Fruit fly (Drosophila melanogaster) whole organism, embryonic: ENCODE results near the gene Tango2.

Experiments used
- Atf-2 ChIP-seq: fragments of 200-800 bp; sonication (Bioruptor generic); optimal IDR thresholded peaks from 2 replicates; lab custom pipeline; 2016; ENCODE audit warnings: missing biosample characterization, missing genetic modification characterization
- C15 ChIP-seq: fragments of 200-800 bp; sonication (Bioruptor generic); IDR thresholded peaks from 3 replicates; pipeline ENCODE4 v1.3.6; 2022; ENCODE audit warnings: missing biosample characterization, missing genetic modification characterization
- CG10959 ChIP-seq: fragments of 200-800 bp; sonication (Bioruptor generic); IDR thresholded peaks from 2 replicates; pipeline ENCODE4 v1.3.6; 2022; ENCODE audit warnings: missing biosample characterization, missing genetic modification characterization
- CG12391 ChIP-seq: fragments of 200-800 bp; sonication (Bioruptor generic); optimal IDR thresholded peaks from 3 replicates; lab custom pipeline; 2018; ENCODE audit warnings: missing biosample characterization, mild to moderate bottlenecking, missing genetic modification characterization, moderate library complexity
- CG12942 ChIP-seq: fragments of 200-800 bp; sonication (Bioruptor generic); optimal IDR thresholded peaks from 3 replicates; lab custom pipeline; 2016; ENCODE audit warnings: missing biosample characterization, missing genetic modification characterization
- CG13123 ChIP-seq: fragments of 200-800 bp; sonication (Bioruptor generic); optimal IDR thresholded peaks from 2 replicates; lab custom pipeline; 2016; ENCODE audit warnings: missing biosample characterization, missing genetic modification characterization
- CG15514 ChIP-seq: fragments of 200-800 bp; sonication (Bioruptor generic); optimal IDR thresholded peaks from 3 replicates; lab custom pipeline; 2017; ENCODE audit warnings: missing biosample characterization, missing genetic modification characterization, mild to moderate bottlenecking, moderate library complexity, missing genetic modification reagents
- CG16815 ChIP-seq: fragments of 200-800 bp; sonication (Bioruptor generic); optimal IDR thresholded peaks from 3 replicates; lab custom pipeline; 2017; ENCODE audit warnings: missing biosample characterization, mild to moderate bottlenecking, missing genetic modification characterization
- CG17328 ChIP-seq: fragments of 200-800 bp; sonication (Bioruptor generic); IDR thresholded peaks from 2 replicates; pipeline ENCODE4 v1.3.6; 2022; ENCODE audit warnings: missing biosample characterization, missing genetic modification characterization
- CG18599 ChIP-seq: fragments of 200-800 bp; sonication (Bioruptor generic); optimal IDR thresholded peaks from 3 replicates; lab custom pipeline; 2017; ENCODE audit warnings: missing biosample characterization, missing genetic modification characterization, mild to moderate bottlenecking, moderate library complexity, missing genetic modification reagents
- CG2129 ChIP-seq: fragments of 200-800 bp; sonication (Bioruptor generic); IDR thresholded peaks from 2 replicates; pipeline ENCODE4 v1.3.6; 2022; ENCODE audit warnings: missing biosample characterization, missing genetic modification characterization; ENCODE audit not compliant: partially characterized antibody
- CG3281 ChIP-seq: fragments of 200-800 bp; sonication (Bioruptor generic); optimal IDR thresholded peaks from 3 replicates; lab custom pipeline; 2017; ENCODE audit warnings: missing biosample characterization, mild to moderate bottlenecking, missing genetic modification characterization
- CG3726 ChIP-seq: fragments of 200-800 bp; sonication (Bioruptor generic); IDR thresholded peaks from 3 replicates; pipeline ENCODE4, ENCODE4 v1.3.6; 2022; ENCODE audit warnings: missing biosample characterization, missing genetic modification characterization
- CG3847 ChIP-seq: fragments of 200-800 bp; sonication (Bioruptor generic); IDR thresholded peaks from 2 replicates; pipeline ENCODE4 v1.3.6; 2022; ENCODE audit warnings: missing biosample characterization, missing genetic modification characterization
- CG42726 ChIP-seq: fragments of 200-800 bp; sonication (Bioruptor generic); IDR thresholded peaks from 2 replicates; pipeline ENCODE4 v1.3.6; 2022; ENCODE audit warnings: missing biosample characterization, missing genetic modification characterization; ENCODE audit not compliant: partially characterized antibody
- CG4328 ChIP-seq: fragments of 200-800 bp; sonication (Bioruptor generic); optimal IDR thresholded peaks from 3 replicates; lab custom pipeline; 2017; ENCODE audit warnings: missing biosample characterization, missing genetic modification reagents, missing genetic modification characterization
- CG6689 ChIP-seq: fragments of 200-800 bp; sonication (Bioruptor generic); IDR thresholded peaks from 2 replicates; pipeline ENCODE4 v1.3.6; 2022; ENCODE audit warnings: missing biosample characterization, missing genetic modification characterization
- CG9727 ChIP-seq: fragments of 200-800 bp; sonication (Bioruptor generic); optimal IDR thresholded peaks from 3 replicates; lab custom pipeline; 2017; ENCODE audit warnings: missing biosample characterization, mild to moderate bottlenecking, missing genetic modification characterization
- Camta ChIP-seq: fragments of 200-800 bp; sonication (Bioruptor generic); optimal IDR thresholded peaks from 2 replicates; lab custom pipeline; 2016; ENCODE audit warnings: missing biosample characterization, missing genetic modification characterization
- Chrac-16 ChIP-seq: fragments of 200-800 bp; sonication (Bioruptor generic); optimal IDR thresholded peaks from 3 replicates; lab custom pipeline; 2016; ENCODE audit warnings: missing biosample characterization, missing genetic modification characterization
- Dbx ChIP-seq: fragments of 200-800 bp; sonication (Bioruptor generic); IDR thresholded peaks from 3 replicates; pipeline ENCODE4 v1.3.6; 2022; ENCODE audit warnings: missing biosample characterization, missing genetic modification characterization
- Dip3 ChIP-seq: fragments of 200-800 bp; sonication (Bioruptor generic); optimal IDR thresholded peaks from 3 replicates; lab custom pipeline; 2016; ENCODE audit warnings: missing biosample characterization, missing genetic modification characterization
- Elba2 ChIP-seq: fragments of 200-800 bp; sonication (Bioruptor generic); optimal IDR thresholded peaks from 3 replicates; lab custom pipeline; 2016; ENCODE audit warnings: missing biosample characterization, missing genetic modification characterization
- Gug ChIP-seq: fragments of 200-800 bp; sonication (Bioruptor generic); IDR thresholded peaks from 4 replicates; pipeline ENCODE4 v1.3.6; 2022; ENCODE audit warnings: missing biosample characterization, missing genetic modification characterization
- H15 ChIP-seq: fragments of 200-800 bp; sonication (Bioruptor generic); IDR thresholded peaks from 3 replicates; pipeline ENCODE4 v1.3.6; 2022; ENCODE audit warnings: missing biosample characterization, missing genetic modification characterization
- HmgZ ChIP-seq: fragments of 200-800 bp; sonication (Bioruptor generic); optimal IDR thresholded peaks from 2 replicates; lab custom pipeline; 2018; ENCODE audit warnings: missing biosample characterization, mild to moderate bottlenecking, missing genetic modification characterization
- Hmr ChIP-seq: fragments of 200-800 bp; sonication (Bioruptor generic); optimal IDR thresholded peaks from 3 replicates; lab custom pipeline; 2017; ENCODE audit warnings: mild to moderate bottlenecking, missing biosample characterization, missing genetic modification reagents, missing genetic modification characterization
- Hr78 ChIP-seq, 2 experiments: fragments of 200-800 bp in 1 of 2; fragments of >200 bp in 1 of 2; sonication (Bioruptor generic) in 1 of 2; optimal IDR thresholded peaks; 2 replicates each; lab custom pipeline; 2017 to 2019; ENCODE audit warnings: missing biosample characterization in 2 of 2, missing genetic modification characterization in 2 of 2, mild to moderate bottlenecking in 1 of 2, moderate library complexity in 1 of 2
- Lpt ChIP-seq: fragments of >200 bp; optimal IDR thresholded peaks from 2 replicates; lab custom pipeline; 2018; ENCODE audit warnings: missing biosample characterization, missing genetic modification characterization
- Opbp ChIP-seq: fragments of 200-800 bp; sonication (Bioruptor generic); IDR thresholded peaks from 3 replicates; pipeline ENCODE4 v1.3.6; 2022; ENCODE audit warnings: missing biosample characterization, missing genetic modification characterization; ENCODE audit not compliant: partially characterized antibody
- PHDP ChIP-seq: fragments of 200-800 bp; sonication (Bioruptor generic); optimal IDR thresholded peaks from 3 replicates; lab custom pipeline; 2018; ENCODE audit warnings: missing biosample characterization, mild to moderate bottlenecking, missing genetic modification characterization, moderate library complexity
- Ssrp ChIP-seq: fragments of 200-800 bp; sonication (Bioruptor generic); optimal IDR thresholded peaks from 2 replicates; lab custom pipeline; 2018; ENCODE audit warnings: missing biosample characterization, mild to moderate bottlenecking, missing genetic modification characterization, moderate library complexity
- Trl ChIP-seq, 3 experiments: fragments of >200 bp in 2 of 3; fragments of 200-800 bp in 1 of 3; sonication (Bioruptor generic) in 1 of 3; optimal IDR thresholded peaks; 2 replicates in 1 of 3; 3 replicates in 2 of 3; lab custom pipeline; 2016 to 2017; ENCODE audit warnings: missing biosample characterization in 1 of 3, missing genetic modification characterization in 1 of 3
- ara ChIP-seq: fragments of 200-800 bp; sonication (Bioruptor generic); IDR thresholded peaks from 2 replicates; pipeline ENCODE4 v1.3.6; 2022; ENCODE audit warnings: missing biosample characterization, missing genetic modification characterization
- chinmo ChIP-seq: fragments of 200-800 bp; sonication (Bioruptor generic); IDR thresholded peaks from 4 replicates; pipeline ENCODE4 v1.3.6; 2022; ENCODE audit warnings: missing biosample characterization, missing genetic modification characterization; ENCODE audit not compliant: partially characterized antibody
- crc ChIP-seq: fragments of 200-800 bp; sonication (Bioruptor generic); optimal IDR thresholded peaks from 2 replicates; lab custom pipeline; 2016; ENCODE audit warnings: missing biosample characterization, missing genetic modification characterization
- gt ChIP-seq: fragments of 200-800 bp; sonication (Bioruptor generic); IDR thresholded peaks from 2 replicates; pipeline ENCODE4 v1.3.6; 2022; ENCODE audit warnings: missing biosample characterization, missing genetic modification characterization
- hkb ChIP-seq, 2 experiments: fragments of 200-800 bp in 1 of 2; fragments of >200 bp in 1 of 2; sonication (Bioruptor generic) in 1 of 2; IDR thresholded peaks in 1 of 2; optimal IDR thresholded peaks in 1 of 2; 2 replicates each; pipeline versions ENCODE4 v1.3.6 to Lab custom; 2017 to 2022; ENCODE audit warnings: missing biosample characterization in 1 of 2, missing genetic modification characterization in 1 of 2
- kni ChIP-seq: fragments of 200-800 bp; sonication (Bioruptor generic); optimal IDR thresholded peaks from 3 replicates; lab custom pipeline; 2017; ENCODE audit warnings: mild to moderate bottlenecking, missing biosample characterization, missing genetic modification reagents, missing genetic modification characterization
- mld ChIP-seq: fragments of 200-800 bp; sonication (Bioruptor generic); IDR thresholded peaks from 3 replicates; pipeline ENCODE4 v1.3.6; 2022; ENCODE audit warnings: missing biosample characterization, missing genetic modification characterization; ENCODE audit not compliant: partially characterized antibody
- oc ChIP-seq: fragments of 200-800 bp; sonication (Bioruptor generic); optimal IDR thresholded peaks from 2 replicates; lab custom pipeline; 2018; ENCODE audit warnings: missing biosample characterization, mild to moderate bottlenecking, missing genetic modification characterization, moderate library complexity
- pan ChIP-seq, 4 experiments: fragments of >200 bp in 3 of 4; fragments of 200-800 bp in 1 of 4; sonication (Bioruptor generic) in 1 of 4; optimal IDR thresholded peaks in 3 of 4; IDR thresholded peaks in 1 of 4; 2 replicates each; pipeline versions ENCODE4 v1.3.6 to Lab custom; 2017 to 2022; ENCODE audit warnings: missing biosample characterization in 2 of 4, missing genetic modification characterization in 2 of 4, mixed read lengths in 1 of 4
- pb ChIP-seq: fragments of 200-800 bp; sonication (Bioruptor generic); optimal IDR thresholded peaks from 3 replicates; lab custom pipeline; 2016; ENCODE audit warnings: missing biosample characterization, missing genetic modification characterization
- pum ChIP-seq: fragments of 200-800 bp; sonication (Bioruptor generic); optimal IDR thresholded peaks from 2 replicates; lab custom pipeline; 2016; ENCODE audit warnings: missing biosample characterization, missing genetic modification characterization
- seq ChIP-seq: fragments of 200-800 bp; sonication (Bioruptor generic); IDR thresholded peaks from 2 replicates; pipeline ENCODE4 v1.3.6; 2022; ENCODE audit warnings: missing biosample characterization, missing genetic modification characterization
- sim ChIP-seq: fragments of 200-800 bp; sonication (Bioruptor generic); IDR thresholded peaks from 2 replicates; pipeline ENCODE4 v1.3.6; 2022; ENCODE audit warnings: missing biosample characterization, missing genetic modification characterization
- sr ChIP-seq: fragments of 200-800 bp; sonication (Bioruptor generic); IDR thresholded peaks from 3 replicates; pipeline ENCODE4 v1.3.6; 2022; ENCODE audit warnings: missing biosample characterization, missing genetic modification characterization
- tap ChIP-seq: fragments of 200-800 bp; optimal IDR thresholded peaks from 3 replicates; lab custom pipeline; 2019; ENCODE audit warnings: missing biosample characterization, mild to moderate bottlenecking, missing genetic modification characterization, moderate library complexity
- ttk ChIP-seq: fragments of 200-800 bp; sonication (Bioruptor generic); IDR thresholded peaks from 2 replicates; pipeline ENCODE4 v2.1.2; 2022; ENCODE audit warnings: missing biosample characterization, missing genetic modification characterization
- zf30C ChIP-seq: fragments of 200-800 bp; sonication (Bioruptor generic); optimal IDR thresholded peaks from 3 replicates; lab custom pipeline; 2018; ENCODE audit warnings: missing biosample characterization, mild to moderate bottlenecking, missing genetic modification characterization

The Tango2 gene

dm6 chrX:13568127-13568526 is 48.7 kb upstream of the Tango2 start (continued):
- peak; percentile 45 for TF ChIP-seq CG3847 (GFP tag; lab: Robert Waterston, UW)
- peak; percentile 34; the same call in 1 of the 2 replicates for TF ChIP-seq CG6689 (GFP tag; lab: Robert Waterston, UW)
- TF ChIP-seq CG3281 (GFP tag; lab: Kevin White, UChicago), result no peak
- no peak for TF ChIP-seq Opbp (GFP tag; lab: Robert Waterston, UW)
- peak; percentile 4 for TF ChIP-seq CG12391 (tag; lab: Kevin White, UChicago)
- no peak for TF ChIP-seq Dbx (GFP tag; lab: Robert Waterston, UW)
- TF ChIP-seq C15 (GFP tag; lab: Robert Waterston, UW), result no peak
- no peak for TF ChIP-seq ara (GFP tag; lab: Robert Waterston, UW)
- TF ChIP-seq Hr78 (GFP tag; optimal IDR thresholded peaks at IDR 0.05; lab: Kevin White, UChicago), result no peak
- no peak for TF ChIP-seq Ssrp (tag; lab: Kevin White, UChicago)
- no peak for TF ChIP-seq pb (GFP tag; lab: Kevin White, UChicago)
- no peak for TF ChIP-seq H15 (GFP tag; lab: Robert Waterston, UW)
- no peak for TF ChIP-seq Camta (GFP tag; lab: Kevin White, UChicago)
- no peak for TF ChIP-seq chinmo (GFP tag; lab: Robert Waterston, UW)
- TF ChIP-seq PHDP (tag; lab: Kevin White, UChicago), result no peak
- TF ChIP-seq CG17328, result peak; percentile 41; the same call in 1 of the 2 replicates
- no peak for TF ChIP-seq Chrac-16 (GFP tag; lab: Kevin White, UChicago)
- TF ChIP-seq Dip3 (GFP tag; lab: Kevin White, UChicago), result peak; percentile 13
- TF ChIP-seq sr (GFP tag; lab: Robert Waterston, UW), result no peak
- TF ChIP-seq CG15514 (GFP tag; lab: Kevin White, UChicago), result no peak
- TF ChIP-seq CG16815 (GFP tag; lab: Kevin White, UChicago), result no peak
- TF ChIP-seq seq (GFP tag; lab: Robert Waterston, UW), result no peak
- TF ChIP-seq CG18599, result peak; percentile 25
- no peak for TF ChIP-seq Elba2 (GFP tag; lab: Kevin White, UChicago)
- no peak for TF ChIP-seq hkb (optimal IDR thresholded peaks at IDR 0.05; lab: Kevin White, UChicago)
- no peak for TF ChIP-seq hkb (GFP tag; IDR thresholded peaks at IDR 0.05; lab: Robert Waterston, UW)
- TF ChIP-seq pum (GFP tag; lab: Kevin White, UChicago), result no peak
- no peak for TF ChIP-seq CG2129
- no peak for TF ChIP-seq CG13123 (GFP tag; lab: Kevin White, UChicago)
- no peak for TF ChIP-seq zf30C
- TF ChIP-seq oc, result no peak
- TF ChIP-seq sim (GFP tag; lab: Robert Waterston, UW), result no peak
- TF ChIP-seq Lpt (GFP tag; lab: Kevin White, UChicago), result no peak
- no peak for TF ChIP-seq HmgZ (tag; lab: Kevin White, UChicago)
- no peak for TF ChIP-seq gt
- no peak for TF ChIP-seq crc
- TF ChIP-seq CG3726 (GFP tag; lab: Robert Waterston, UW), result no peak
- no peak for TF ChIP-seq ttk
- no peak for TF ChIP-seq pan (optimal IDR thresholded peaks at IDR 0.05; lab: Kevin White, UChicago)
- peak in 1 of 2 experiments; percentile 52 for TF ChIP-seq pan (GFP tag; optimal IDR thresholded peaks at IDR 0.05 in 1 of 2, IDR thresholded peaks at IDR 0.05 in 1 of 2)
- no peak for TF ChIP-seq tap (tag; lab: Kevin White, UChicago)
- TF ChIP-seq CG10959, result no peak
- TF ChIP-seq CG12942, result no peak
- peak; percentile 5 for TF ChIP-seq Hmr (GFP tag; lab: Kevin White, UChicago)
- no peak for TF ChIP-seq Atf-2 (GFP tag; lab: Kevin White, UChicago)
- TF ChIP-seq CG42726, result no peak
- no peak for TF ChIP-seq CG9727 (GFP tag; lab: Kevin White, UChicago)
- no peak for TF ChIP-seq mld (GFP tag; lab: Robert Waterston, UW)
- no peak for TF ChIP-seq Trl (optimal IDR thresholded peaks at IDR 0.05; lab: Kevin White, UChicago)
- TF ChIP-seq Trl (GFP tag; optimal IDR thresholded peaks at IDR 0.05; lab: Kevin White, UChicago), result no peak
- TF ChIP-seq Gug, result no peak
- no peak for TF ChIP-seq kni (GFP tag; lab: Kevin White, UChicago)
- no peak for TF ChIP-seq CG4328 (GFP tag; lab: Kevin White, UChicago)
